Worm (Caenorhabditis elegans): ENCODE data around the gene C34D10.1.

Gene C34D10.1

ce11 chrX:8054478-8054877 lies 25.2 kb downstream of the C34D10.1 start:
- TF ChIP-seq pes-1 (GFP tag; IDR thresholded peaks at IDR 0.05) (no peak), hmbx-1 (tag; optimal IDR thresholded peaks at IDR 0.05) (no peak), tbx-37 (GFP tag; conservative IDR thresholded peaks at IDR 0.05) (no peak), sea-1 (GFP tag; conservative IDR thresholded peaks at IDR 0.05) (no peak), B0310.2 (tag; optimal IDR thresholded peaks at IDR 0.05) (no peak), tra-4 (tag; optimal IDR thresholded peaks at IDR 0.05) (no peak), scrt-1 (GFP tag; IDR thresholded peaks at IDR 0.05) (no peak), ets-7 (tag; optimal IDR thresholded peaks at IDR 0.05) (no peak), flt-1 (GFP tag; IDR thresholded peaks at IDR 0.05) (no peak), tbx-11 (GFP tag; IDR thresholded peaks at IDR 0.05) (no peak), ceh-13 (GFP tag; optimal IDR thresholded peaks at IDR 0.05) (no peak)

ce11 chrX:8057791-8058270 lies 28.6 kb downstream of the C34D10.1 start, which contains the start of gene dim-1:
Gene dim-1 (minus strand): TSS chrX:8058220.
- TF ChIP-seq pes-1 (GFP tag; IDR thresholded peaks at IDR 0.05): no peak
- TF ChIP-seq F13C5.2 (tag; optimal IDR thresholded peaks at IDR 0.05): peak; percentile 16

ce11 chrX:8059999-8060398 lies 30.7 kb downstream of the C34D10.1 start:
- TF ChIP-seq ceh-13 (GFP tag; optimal IDR thresholded peaks at IDR 0.05) (no peak), pes-1 (GFP tag; IDR thresholded peaks at IDR 0.05) (no peak), F13C5.2 (tag; optimal IDR thresholded peaks at IDR 0.05) (no peak)

DNA sequence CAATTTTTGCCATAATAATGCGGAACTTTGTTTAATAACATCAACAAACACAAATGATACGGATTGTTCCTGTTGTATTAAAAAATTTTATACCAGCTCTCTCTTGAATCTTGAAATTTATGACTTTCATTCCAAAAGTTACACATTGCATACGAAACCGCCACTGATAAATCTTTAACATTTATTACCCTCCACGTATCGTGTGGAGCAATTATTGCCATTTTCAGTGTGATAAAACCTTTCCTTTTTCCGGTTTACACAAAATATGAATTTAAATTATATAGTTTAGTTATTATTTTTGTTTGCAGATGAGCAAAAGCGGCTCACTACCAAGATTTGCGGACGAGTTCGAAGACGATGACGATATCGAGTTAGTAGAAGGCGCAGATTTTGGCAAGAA lies 31.5 kb downstream of the C34D10.1 start, which contains the start of gene C18A11.3:
Gene C18A11.3, plus strand, starts transcription at position 301 of the 400 bp plus-strand sequence.
- no peak for TF ChIP-seq tbx-11 (GFP tag; IDR thresholded peaks at IDR 0.05)
- no peak for TF ChIP-seq tra-4 (tag; optimal IDR thresholded peaks at IDR 0.05)
- no peak for TF ChIP-seq flt-1 (GFP tag; IDR thresholded peaks at IDR 0.05)
- TF ChIP-seq ama-1 (optimal IDR thresholded peaks at IDR 0.05): no peak
- TF ChIP-seq tbx-37 (GFP tag; conservative IDR thresholded peaks at IDR 0.05): no peak
- TF ChIP-seq scrt-1 (GFP tag; IDR thresholded peaks at IDR 0.05): no peak

ce11 chrX:8067268-8067667 lies 38.0 kb downstream of the C34D10.1 start, which contains the start of gene C18A11.2:
Gene C18A11.2 (plus strand): TSS chrX:8067568.
- no peak for TF ChIP-seq tra-4 (tag; optimal IDR thresholded peaks at IDR 0.05)
- TF ChIP-seq ceh-36 (tag; optimal IDR thresholded peaks at IDR 0.05): no peak
- no peak for TF ChIP-seq tbx-37 (GFP tag; conservative IDR thresholded peaks at IDR 0.05)
- TF ChIP-seq pes-1 (GFP tag; IDR thresholded peaks at IDR 0.05): no peak
- TF ChIP-seq ama-1 (optimal IDR thresholded peaks at IDR 0.05): no peak
- TF ChIP-seq aly-1 (tag; optimal IDR thresholded peaks at IDR 0.05): no peak
- TF ChIP-seq scrt-1 (GFP tag; IDR thresholded peaks at IDR 0.05): no peak
- no peak for TF ChIP-seq sea-1 (GFP tag; conservative IDR thresholded peaks at IDR 0.05)
- no peak for TF ChIP-seq hnd-1 (tag; optimal IDR thresholded peaks at IDR 0.05)
- TF ChIP-seq flt-1 (GFP tag; IDR thresholded peaks at IDR 0.05): no peak
- TF ChIP-seq B0310.2 (tag; optimal IDR thresholded peaks at IDR 0.05): no peak
- TF ChIP-seq ceh-13 (GFP tag; optimal IDR thresholded peaks at IDR 0.05): no peak
- no peak for TF ChIP-seq hmg-4 (GFP tag; optimal IDR thresholded peaks at IDR 0.05)

- TF ChIP-seq tbx-37 (GFP tag; conservative IDR thresholded peaks at IDR 0.05): no peak
- no peak for TF ChIP-seq tbx-11 (GFP tag; IDR thresholded peaks at IDR 0.05)
- no peak for TF ChIP-seq ceh-36 (tag; optimal IDR thresholded peaks at IDR 0.05)
- no peak for TF ChIP-seq hnd-1 (tag; optimal IDR thresholded peaks at IDR 0.05)
- no peak for TF ChIP-seq hmg-4 (GFP tag; optimal IDR thresholded peaks at IDR 0.05)
- TF ChIP-seq ceh-13 (GFP tag; optimal IDR thresholded peaks at IDR 0.05): no peak
- no peak for TF ChIP-seq tra-4 (tag; optimal IDR thresholded peaks at IDR 0.05)
- no peak for TF ChIP-seq ets-7 (tag; optimal IDR thresholded peaks at IDR 0.05)
- no peak for TF ChIP-seq hmbx-1 (tag; optimal IDR thresholded peaks at IDR 0.05)
- TF ChIP-seq ama-1 (optimal IDR thresholded peaks at IDR 0.05): no peak
- TF ChIP-seq F13C5.2 (tag; optimal IDR thresholded peaks at IDR 0.05): no peak
- no peak for TF ChIP-seq sea-1 (GFP tag; conservative IDR thresholded peaks at IDR 0.05)
Observed at ce11 chrX:8069293-8069692, 40.0 kb downstream of the C34D10.1 start, which contains the start of gene C18A11.1. Gene C18A11.1 (plus strand): TSS chrX:8069328.

DNA sequence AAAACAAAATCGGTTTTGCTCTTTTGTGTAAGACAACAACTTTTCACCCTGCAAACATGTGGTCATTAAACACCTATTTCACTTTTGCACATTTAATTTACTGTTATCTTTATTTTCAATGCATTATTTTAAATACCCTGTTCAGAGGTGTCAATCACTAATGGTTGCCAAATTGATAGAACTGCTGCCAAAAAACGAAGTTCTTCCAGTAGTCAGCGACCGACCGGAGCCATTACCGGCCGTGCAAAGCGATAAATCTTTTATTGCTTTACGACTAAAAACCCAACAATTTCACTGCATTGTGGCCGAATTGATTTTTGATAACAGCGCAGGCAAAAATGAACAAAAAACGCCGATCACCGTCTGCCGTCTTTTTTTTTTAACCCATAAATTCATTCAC lies 45.2 kb downstream of the C34D10.1 start:
- TF ChIP-seq scrt-1 (GFP tag; IDR thresholded peaks at IDR 0.05) (no peak), F13C5.2 (tag; optimal IDR thresholded peaks at IDR 0.05) (no peak), hmbx-1 (tag; optimal IDR thresholded peaks at IDR 0.05) (no peak), hmg-4 (GFP tag; optimal IDR thresholded peaks at IDR 0.05) (no peak)

ce11 chrX:8077748-8078147 lies 48.5 kb downstream of the C34D10.1 start, which contains the start of gene C46F2.1:
Gene C46F2.1 (plus strand): TSS chrX:8078048.
- no peak for TF ChIP-seq hmg-4 (GFP tag; optimal IDR thresholded peaks at IDR 0.05)
- no peak for TF ChIP-seq ama-1 (optimal IDR thresholded peaks at IDR 0.05)
- no peak for TF ChIP-seq flt-1 (GFP tag; IDR thresholded peaks at IDR 0.05)

ce11 chrX:8078374-8078773 lies 49.1 kb downstream of the C34D10.1 start:
- no peak for TF ChIP-seq tra-4 (tag; optimal IDR thresholded peaks at IDR 0.05)
- no peak for TF ChIP-seq ceh-13 (GFP tag; optimal IDR thresholded peaks at IDR 0.05)
- no peak for TF ChIP-seq hmbx-1 (tag; optimal IDR thresholded peaks at IDR 0.05)
- TF ChIP-seq hmg-4 (GFP tag; optimal IDR thresholded peaks at IDR 0.05): no peak
- no peak for TF ChIP-seq hnd-1 (tag; optimal IDR thresholded peaks at IDR 0.05)
- no peak for TF ChIP-seq pes-1 (GFP tag; IDR thresholded peaks at IDR 0.05)
- TF ChIP-seq sea-1 (GFP tag; conservative IDR thresholded peaks at IDR 0.05): no peak
- TF ChIP-seq ceh-36 (tag; optimal IDR thresholded peaks at IDR 0.05): no peak
- TF ChIP-seq ets-7 (tag; optimal IDR thresholded peaks at IDR 0.05): no peak
- no peak for TF ChIP-seq ama-1 (optimal IDR thresholded peaks at IDR 0.05)
- TF ChIP-seq B0310.2 (tag; optimal IDR thresholded peaks at IDR 0.05): no peak
- no peak for TF ChIP-seq F13C5.2 (tag; optimal IDR thresholded peaks at IDR 0.05)
- TF ChIP-seq tbx-37 (GFP tag; conservative IDR thresholded peaks at IDR 0.05): no peak
- no peak for TF ChIP-seq aly-1 (tag; optimal IDR thresholded peaks at IDR 0.05)
- no peak for TF ChIP-seq tbx-11 (GFP tag; IDR thresholded peaks at IDR 0.05)
- TF ChIP-seq scrt-1 (GFP tag; IDR thresholded peaks at IDR 0.05): no peak
- TF ChIP-seq flt-1 (GFP tag; IDR thresholded peaks at IDR 0.05): no peak

All from whole organism, early embryonic.